Worm (Caenorhabditis elegans) whole organism, L4 larva: ENCODE data around the gene K09C4.7.

Experiments used
- Y48G9A.11 ChIP-seq: fragments of 200-800 bp; sonication (Bioruptor generic); IDR thresholded peaks from 2 replicates; pipeline ENCODE4 v1.3.6; 2022; ENCODE audit warnings: missing genetic modification reagents, missing genetic modification characterization, missing compliant biosample characterization
- ama-1 ChIP-seq: fragments of 150-350 bp; optimal IDR thresholded peaks from 2 replicates; lab custom pipeline; 2014; ENCODE audit warnings: inconsistent platforms, mixed read lengths
- daf-12 ChIP-seq: fragments of 150-350 bp; optimal IDR thresholded peaks from 2 replicates; lab custom pipeline; 2014; ENCODE audit warnings: missing biosample characterization, missing genetic modification reagents, missing genetic modification characterization
- dmd-8 ChIP-seq: fragments of 200-800 bp; sonication (Bioruptor generic); IDR thresholded peaks from 2 replicates; pipeline ENCODE4 v1.3.6; 2022; ENCODE audit warnings: missing genetic modification characterization, missing compliant biosample characterization
- dpl-1 ChIP-seq: fragments of 150-350 bp; optimal IDR thresholded peaks from 2 replicates; lab custom pipeline; 2014; ENCODE audit warnings: missing biosample characterization, missing genetic modification reagents, missing genetic modification characterization
- nhr-28 ChIP-seq: fragments of 150-350 bp; optimal IDR thresholded peaks from 2 replicates; lab custom pipeline; 2014; ENCODE audit warnings: missing biosample characterization, missing genetic modification characterization
- pha-4 ChIP-seq, 2 experiments: fragments of 150-350 bp in 1 of 2; fragments of 200-800 bp in 1 of 2; sonication (Bioruptor generic) in 1 of 2; IDR thresholded peaks in 1 of 2; optimal IDR thresholded peaks in 1 of 2; 2 replicates each; pipeline versions ENCODE4 v1.3.6 to Lab custom; 2014 to 2022; ENCODE audit warnings: missing genetic modification characterization in 2 of 2, missing genetic modification reagents in 2 of 2, missing biosample characterization in 1 of 2, missing compliant biosample characterization in 1 of 2
- pqm-1 ChIP-seq: sonication (generic microtip); optimal IDR thresholded peaks from 2 replicates; lab custom pipeline; 2017; ENCODE audit warnings: missing biosample characterization, missing genetic modification characterization
- snpc-4 ChIP-seq: fragments of 150-350 bp; optimal IDR thresholded peaks from 2 replicates; lab custom pipeline; 2014; ENCODE audit warnings: missing biosample characterization, missing genetic modification characterization
- unc-62 ChIP-seq, 3 experiments: fragments of 150-350 bp in 1 of 3; sonication (generic microtip); optimal IDR thresholded peaks in 2 of 3; peaks in 1 of 3; 1 replicate in 1 of 3; 2 replicates in 2 of 3; lab custom pipeline; 2014 to 2017; ENCODE audit warnings: missing biosample characterization in 3 of 3, missing genetic modification characterization in 3 of 3, missing genetic modification reagents in 3 of 3, missing genotype in 1 of 3
- zag-1 ChIP-seq: fragments of 150-350 bp; optimal IDR thresholded peaks from 2 replicates; lab custom pipeline; 2014; ENCODE audit warnings: missing biosample characterization, missing genetic modification characterization
- ztf-11 ChIP-seq: fragments of 150-350 bp; optimal IDR thresholded peaks from 2 replicates; lab custom pipeline; 2014; ENCODE audit warnings: missing biosample characterization, missing genetic modification characterization

DNA sequence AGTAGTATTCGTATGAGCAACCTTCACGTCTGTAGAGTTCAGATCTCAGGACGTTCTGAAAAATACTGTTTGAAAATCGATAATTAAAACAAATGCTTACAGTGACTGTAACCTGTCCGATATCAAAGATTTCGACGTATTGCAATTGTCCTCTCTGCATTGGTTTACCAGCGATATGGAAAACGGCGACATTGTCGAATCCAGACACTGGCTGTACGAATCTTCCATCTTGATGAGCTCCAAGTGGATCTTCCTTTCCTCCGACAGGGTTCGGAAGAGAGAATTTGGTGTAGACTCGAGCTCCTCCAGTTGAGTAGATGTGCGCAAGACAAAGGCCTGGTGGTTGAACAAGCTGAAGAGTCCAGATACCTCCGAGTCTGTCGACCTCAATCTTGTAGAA, 44.0 kb upstream of the K09C4.7 start:
- TF ChIP-seq snpc-4 (tag; lab: Kevin White, UChicago) (no peak), ztf-11 (tag; lab: Kevin White, UChicago) (no peak), dpl-1 (GFP tag; lab: Kevin White, UChicago) (no peak), dmd-8 (GFP tag; lab: Robert Waterston, UW) (no peak), daf-12 (no peak), pqm-1 (tag; lab: Kevin White, UChicago) (no peak), Y48G9A.11 (GFP tag; lab: Robert Waterston, UW) (no peak), unc-62 (GFP tag; optimal IDR thresholded peaks at IDR 0.05 in 1 of 2; lab: Kevin White, UChicago) (peak in 1 of 2 experiments; percentile 87), unc-62 (tag; optimal IDR thresholded peaks at IDR 0.05; lab: Kevin White, UChicago) (no peak), pha-4 (GFP tag; IDR thresholded peaks at IDR 0.05; lab: Robert Waterston, UW) (no peak), pha-4 (tag; optimal IDR thresholded peaks at IDR 0.05; lab: Kevin White, UChicago) (no peak), ama-1 (lab: Kevin White, UChicago) (no peak), nhr-28 (tag; lab: Kevin White, UChicago) (no peak), zag-1 (no peak)
